Fruit fly (Drosophila melanogaster): ENCODE results near the gene mthl10.

dm6 chr3L:294841-295408 is 47.8 kb downstream of the mthl10 start:
- TF ChIP-seq HLH106 (tag; optimal IDR thresholded peaks at IDR 0.05), result no peak
- no peak for TF ChIP-seq usp (GFP tag; optimal IDR thresholded peaks at IDR 0.05)
- no peak for TF ChIP-seq Rel (GFP tag; optimal IDR thresholded peaks at IDR 0.05)
- TF ChIP-seq Rel (tag; optimal IDR thresholded peaks at IDR 0.05), result no peak

Data from whole organism, wandering third instar larva.